Fruit fly (Drosophila melanogaster): ENCODE data around the gene Pvf3.

Gene Pvf3

dm6 chr2L:7049680-7050289, 107.7 kb downstream of the Pvf3 start:
- TF ChIP-seq cyc (GFP tag; optimal IDR thresholded peaks at IDR 0.05): no peak
- TF ChIP-seq svp (GFP tag): peak; percentile 35
- no peak for TF ChIP-seq CG8632 (GFP tag; optimal IDR thresholded peaks at IDR 0.05)
- no peak for TF ChIP-seq Eip78C (GFP tag)
- TF ChIP-seq vri (GFP tag; optimal IDR thresholded peaks at IDR 0.05): no peak
- peak; percentile 33 for TF ChIP-seq CG6276 (GFP tag; optimal IDR thresholded peaks at IDR 0.05)
- peak; percentile 19; the same call in 1 of the 2 replicates for TF ChIP-seq CG15336 (GFP tag; IDR thresholded peaks at IDR 0.05)
- no peak for TF ChIP-seq fd59A (GFP tag; optimal IDR thresholded peaks at IDR 0.05)
- no peak for TF ChIP-seq CG3919 (GFP tag; optimal IDR thresholded peaks at IDR 0.05)
- TF ChIP-seq topi (GFP tag; optimal IDR thresholded peaks at IDR 0.05): no peak
- no peak for TF ChIP-seq lz (GFP tag; optimal IDR thresholded peaks at IDR 0.05)
- no peak for TF ChIP-seq fkh (GFP tag; optimal IDR thresholded peaks at IDR 0.05)
- no peak for TF ChIP-seq achi (GFP tag; optimal IDR thresholded peaks at IDR 0.05)
- TF ChIP-seq dac (GFP tag; optimal IDR thresholded peaks at IDR 0.05): no peak
- TF ChIP-seq CG1621 (tag; optimal IDR thresholded peaks at IDR 0.05): no peak
- peak; percentile 60; the same call in 2 of the 3 replicates for TF ChIP-seq eg (GFP tag; IDR thresholded peaks at IDR 0.05)
- TF ChIP-seq CG16779 (tag; optimal IDR thresholded peaks at IDR 0.05): no peak
- no peak for TF ChIP-seq CG10631 (GFP tag; optimal IDR thresholded peaks at IDR 0.05)

- TF ChIP-seq acj6 (GFP tag; optimal IDR thresholded peaks at IDR 0.05): no peak
- TF ChIP-seq Sox102F (GFP tag; optimal IDR thresholded peaks at IDR 0.05): peak; percentile 51
- peak; percentile 5 for TF ChIP-seq CG6792 (GFP tag; optimal IDR thresholded peaks at IDR 0.05)
- peak; percentile 42 to 68 for TF ChIP-seq ss (GFP tag; optimal IDR thresholded peaks at IDR 0.05)
- TF ChIP-seq svp (GFP tag): no peak
- TF ChIP-seq salr (GFP tag; optimal IDR thresholded peaks at IDR 0.05): peak in 1 of 2 experiments; percentile 13
- TF ChIP-seq fd59A (GFP tag; optimal IDR thresholded peaks at IDR 0.05): no peak
- TF ChIP-seq vri (GFP tag; optimal IDR thresholded peaks at IDR 0.05): peak; percentile 85
- TF ChIP-seq pdm3 (GFP tag; optimal IDR thresholded peaks at IDR 0.05): no peak
- TF ChIP-seq Hr38 (GFP tag; optimal IDR thresholded peaks at IDR 0.05): no peak
- peak; percentile 94 for TF ChIP-seq fkh (GFP tag; optimal IDR thresholded peaks at IDR 0.05)
- peak; percentile 9 for TF ChIP-seq Lpt (GFP tag; optimal IDR thresholded peaks at IDR 0.05)
- TF ChIP-seq CG31627 (GFP tag; optimal IDR thresholded peaks at IDR 0.05): peak; percentile 5
- no peak for TF ChIP-seq achi (GFP tag; optimal IDR thresholded peaks at IDR 0.05)
- TF ChIP-seq Eip78C (GFP tag): peak; percentile 85
- TF ChIP-seq dac (GFP tag; optimal IDR thresholded peaks at IDR 0.05): no peak
- peak; percentile 41; the same call in 1 of the 3 replicates for TF ChIP-seq CG8119 (GFP tag; IDR thresholded peaks at IDR 0.05)
- peak; percentile 20 for TF ChIP-seq lz (GFP tag; optimal IDR thresholded peaks at IDR 0.05)
- TF ChIP-seq CG7368 (GFP tag; optimal IDR thresholded peaks at IDR 0.05): no peak
- no peak for TF ChIP-seq Ets21C (GFP tag; optimal IDR thresholded peaks at IDR 0.05)
- peak; percentile 55 for TF ChIP-seq CG6808 (GFP tag; optimal IDR thresholded peaks at IDR 0.05)
- TF ChIP-seq CG10669 (GFP tag; optimal IDR thresholded peaks at IDR 0.05): peak; percentile 20
- TF ChIP-seq CG16779 (tag; optimal IDR thresholded peaks at IDR 0.05): peak; percentile 69
- peak; percentile 85 for TF ChIP-seq CG6854 (GFP tag; optimal IDR thresholded peaks at IDR 0.05)
- TF ChIP-seq CG9139 (GFP tag; optimal IDR thresholded peaks at IDR 0.05): peak; percentile 66
- TF ChIP-seq net (GFP tag; optimal IDR thresholded peaks at IDR 0.05): no peak
- no peak for TF ChIP-seq CG11762 (GFP tag; optimal IDR thresholded peaks at IDR 0.05; ENCODE audit: insufficient read depth)
- no peak for TF ChIP-seq Eip75B (GFP tag; optimal IDR thresholded peaks at IDR 0.05)
- no peak for TF ChIP-seq CG11294 (GFP tag; IDR thresholded peaks at IDR 0.05)
- no peak for TF ChIP-seq topi (GFP tag; optimal IDR thresholded peaks at IDR 0.05)
- peak; percentile 46 for TF ChIP-seq dsx (GFP tag; optimal IDR thresholded peaks at IDR 0.05; ENCODE audit: poor library complexity, severe bottlenecking)
- no peak for TF ChIP-seq CG8632 (GFP tag; optimal IDR thresholded peaks at IDR 0.05)
- no peak for TF ChIP-seq Sox15 (GFP tag; optimal IDR thresholded peaks at IDR 0.05)
- TF ChIP-seq Ets96B (tag; optimal IDR thresholded peaks at IDR 0.05): no peak
- no peak for TF ChIP-seq Smox (GFP tag; optimal IDR thresholded peaks at IDR 0.05)
- TF ChIP-seq cyc (GFP tag; optimal IDR thresholded peaks at IDR 0.05): no peak
- peak; percentile 37; the same call in 1 of the 3 replicates for TF ChIP-seq CG6163 (GFP tag; IDR thresholded peaks at IDR 0.05)
- TF ChIP-seq CG10631 (GFP tag; optimal IDR thresholded peaks at IDR 0.05): no peak
- TF ChIP-seq CG15336 (GFP tag; IDR thresholded peaks at IDR 0.05): peak; percentile 45; the same call in 1 of the 2 replicates
- TF ChIP-seq Hr4 (GFP tag; optimal IDR thresholded peaks at IDR 0.05): peak; percentile 18
- TF ChIP-seq CG4318 (GFP tag; optimal IDR thresholded peaks at IDR 0.05): no peak
- TF ChIP-seq esn (GFP tag; optimal IDR thresholded peaks at IDR 0.05): peak; percentile 15
Measured at dm6 chr2L:7049009-7049647, 108.4 kb downstream of the Pvf3 start.
